Worm (Caenorhabditis elegans): ENCODE data around the gene nurf-1.

- TF ChIP-seq zfp-2 (tag; optimal IDR thresholded peaks at IDR 0.05) (no peak), lin-38 (GFP tag; IDR thresholded peaks at IDR 0.05) (peak; percentile 97), unc-62 (GFP tag; optimal IDR thresholded peaks at IDR 0.05 in 1 of 2) (peak in 1 of 2 experiments; percentile 59), unc-62 (tag; optimal IDR thresholded peaks at IDR 0.05) (no peak), dmd-6 (GFP tag; IDR thresholded peaks at IDR 0.05) (no peak), ama-1 (optimal IDR thresholded peaks at IDR 0.05) (no peak), nhr-41 (GFP tag; IDR thresholded peaks at IDR 0.05) (no peak)
Observed at ce11 chrII:14441144-14441543, 50.6 kb downstream of the nurf-1 start, which contains the start of gene smg-8.
